Worm (Caenorhabditis elegans): ENCODE measurements around the gene D2045.8.
A peak's percentile ranks its signal among the peaks of the same experiment; 100 is the strongest.

Gene D2045.8

DNA sequence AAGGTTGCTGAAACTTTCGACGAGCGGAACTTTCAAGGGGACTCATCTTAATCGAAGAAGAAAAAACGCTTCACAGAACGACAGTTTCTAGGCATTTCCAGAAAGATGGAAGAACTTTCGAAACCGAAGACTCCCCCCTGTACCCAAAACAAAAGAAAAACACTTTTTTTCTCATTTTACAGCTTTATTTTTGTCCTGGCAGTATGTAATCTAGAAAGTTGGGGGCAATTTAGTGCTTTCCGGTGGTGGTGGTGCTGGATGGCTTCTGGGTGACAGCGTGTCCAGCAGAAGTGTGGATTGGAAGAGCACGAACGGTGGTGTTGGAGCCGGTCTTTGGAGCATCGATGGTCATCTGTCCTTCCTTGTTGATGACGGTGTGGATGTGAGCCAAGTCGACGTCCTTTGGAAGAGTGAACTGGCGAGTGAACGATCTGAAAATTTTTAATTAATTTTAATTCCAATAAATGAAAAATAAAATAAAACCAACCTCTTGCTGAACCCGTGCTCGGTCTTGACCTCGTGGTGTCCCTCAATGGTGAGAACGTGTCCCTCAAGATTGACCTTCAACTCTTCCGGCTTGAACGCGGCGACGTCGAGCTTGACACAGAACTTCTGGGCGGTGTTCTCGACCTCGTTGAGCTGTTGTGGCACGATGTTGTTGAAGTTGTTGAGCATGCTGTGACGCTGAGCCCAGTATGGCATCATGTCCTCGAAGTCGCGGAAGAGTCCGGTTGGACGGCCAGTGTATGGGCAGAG is 24.0 kb downstream of the D2045.8 start:
- TF ChIP-seq hlh-15 (tag; optimal IDR thresholded peaks at IDR 0.05): no peak
- TF ChIP-seq mec-3 (tag; optimal IDR thresholded peaks at IDR 0.05; ENCODE audit: borderline replicate concordance): no peak

DNA sequence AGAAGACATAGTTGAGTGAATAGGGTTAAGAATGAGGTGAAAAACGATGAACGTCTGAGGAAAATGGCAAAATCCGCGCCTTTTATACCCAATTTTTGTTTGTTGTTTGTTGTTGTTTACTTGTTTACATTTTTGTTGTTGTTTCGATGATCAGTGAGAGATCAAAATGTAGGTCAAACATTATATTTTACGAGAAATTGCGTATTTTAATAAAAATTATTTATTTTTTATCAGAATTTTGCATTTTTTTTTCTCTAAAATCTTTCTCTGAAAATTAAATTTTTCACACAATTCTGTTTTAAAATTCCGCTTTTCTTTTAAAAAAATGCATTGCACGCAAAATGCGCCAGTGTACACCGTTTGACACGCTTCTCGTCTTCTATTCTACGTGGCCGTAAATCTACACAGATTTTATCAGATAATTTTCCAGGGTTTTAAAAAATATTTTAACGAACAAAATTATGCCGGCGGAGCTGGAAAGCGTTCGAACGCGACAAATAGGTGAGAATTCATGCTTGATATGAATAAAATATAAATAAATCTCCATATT is 24.7 kb downstream of the D2045.8 start, which contains the start of the genes sip-1 and sly-1:
Gene sip-1, minus strand, starts transcription at position 103 of the 550 bp plus-strand sequence.
Gene sly-1, plus strand, starts transcription at position 360 of the 550 bp plus-strand sequence.
- peak; percentile 65 for TF ChIP-seq nfya-1 (tag; optimal IDR thresholded peaks at IDR 0.05)
- TF ChIP-seq unc-86 (tag; optimal IDR thresholded peaks at IDR 0.05): no peak
- TF ChIP-seq unc-55 (GFP tag; optimal IDR thresholded peaks at IDR 0.05): peak; percentile 53
- TF ChIP-seq hlh-30 (tag; optimal IDR thresholded peaks at IDR 0.05; ENCODE audit: insufficient read depth): no peak
- TF ChIP-seq pax-1 (tag; optimal IDR thresholded peaks at IDR 0.05): peak; percentile 11

DNA sequence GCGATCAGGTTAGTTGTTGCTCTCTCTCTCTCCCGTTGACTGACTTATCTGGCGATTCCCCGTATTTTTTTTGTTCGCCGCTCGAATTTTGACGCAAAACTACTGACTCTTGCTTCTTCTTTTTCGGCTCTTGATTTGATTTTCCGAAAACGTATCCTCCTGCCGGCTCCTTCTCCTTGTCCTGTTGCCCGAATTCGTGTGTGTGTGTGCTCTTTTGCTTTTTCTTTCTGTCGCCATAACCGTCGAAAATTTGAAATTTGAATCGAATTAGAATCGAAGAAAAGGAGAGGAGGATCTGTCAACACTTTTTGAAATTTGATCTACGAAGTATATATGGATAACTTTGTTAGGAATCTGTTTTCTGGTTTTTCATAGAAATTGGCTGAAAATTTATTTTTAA is 30.5 kb downstream of the D2045.8 start:
- TF ChIP-seq ama-1 (optimal IDR thresholded peaks at IDR 0.05) (no peak), unc-42 (tag; optimal IDR thresholded peaks at IDR 0.05) (peak; percentile 75)

DNA sequence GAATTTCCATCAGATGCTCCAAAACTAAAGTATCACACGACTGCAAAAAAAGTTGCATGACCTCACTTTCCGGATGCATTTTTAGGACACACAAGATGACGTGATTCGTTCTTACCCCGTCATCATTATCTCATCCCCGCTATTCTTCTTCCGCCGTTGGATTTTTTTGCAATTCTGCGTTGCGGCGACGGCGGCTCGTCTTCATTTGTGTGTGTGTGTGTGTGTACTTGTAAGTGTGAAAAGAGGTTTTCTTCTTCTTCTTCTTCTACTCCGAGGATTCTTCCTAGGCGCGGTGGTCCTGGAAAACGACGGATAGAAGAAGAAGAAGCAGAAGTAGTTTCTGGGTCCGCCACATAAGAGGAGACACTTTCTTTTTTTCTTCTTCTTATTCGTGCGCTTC is 33.7 kb downstream of the D2045.8 start:
- TF ChIP-seq madf-2 (tag; optimal IDR thresholded peaks at IDR 0.05): no peak
- no peak for TF ChIP-seq unc-55 (GFP tag; optimal IDR thresholded peaks at IDR 0.05)
- no peak for TF ChIP-seq sox-4 (tag; optimal IDR thresholded peaks at IDR 0.05)
- TF ChIP-seq pax-1 (tag; optimal IDR thresholded peaks at IDR 0.05): no peak
- no peak for TF ChIP-seq dve-1 (tag; optimal IDR thresholded peaks at IDR 0.05)
- TF ChIP-seq ceh-48 (tag; optimal IDR thresholded peaks at IDR 0.05): no peak
- no peak for TF ChIP-seq ceh-2 (tag; optimal IDR thresholded peaks at IDR 0.05)
- no peak for TF ChIP-seq hlh-13 (GFP tag; optimal IDR thresholded peaks at IDR 0.05)
- no peak for TF ChIP-seq tbx-7 (tag; optimal IDR thresholded peaks at IDR 0.05)

DNA sequence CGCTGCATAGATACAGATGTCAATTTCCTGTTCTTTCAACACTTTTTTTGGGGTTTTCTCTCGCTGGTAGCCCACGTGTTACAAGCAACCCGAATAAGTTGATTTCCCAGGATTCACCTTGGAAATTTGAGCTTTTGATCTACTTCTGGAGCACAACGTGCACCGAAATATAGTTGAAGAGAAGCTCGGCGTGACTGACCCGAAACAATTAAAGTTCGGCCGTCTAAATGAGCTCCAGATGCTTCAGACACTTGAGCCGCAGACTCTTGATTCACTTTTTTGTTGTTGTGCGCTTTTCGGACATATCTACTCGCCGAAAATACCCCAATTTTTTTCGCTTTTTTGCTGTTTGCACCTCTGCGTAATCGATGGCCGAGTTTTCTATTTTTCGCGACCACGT is 36.8 kb downstream of the D2045.8 start:
- TF ChIP-seq ama-1 (optimal IDR thresholded peaks at IDR 0.05) (no peak), syd-9 (tag; optimal IDR thresholded peaks at IDR 0.05) (no peak), ceh-9 (tag; optimal IDR thresholded peaks at IDR 0.05) (no peak), unc-86 (tag; optimal IDR thresholded peaks at IDR 0.05) (no peak), K02D7.2 (tag; optimal IDR thresholded peaks at IDR 0.05) (no peak), ceh-2 (tag; optimal IDR thresholded peaks at IDR 0.05) (no peak), ahr-1 (tag; optimal IDR thresholded peaks at IDR 0.05) (no peak), sox-2 (GFP tag; IDR thresholded peaks at IDR 0.05) (no peak), pax-1 (tag; optimal IDR thresholded peaks at IDR 0.05) (no peak), tbx-7 (tag; optimal IDR thresholded peaks at IDR 0.05) (no peak), hlh-15 (tag; optimal IDR thresholded peaks at IDR 0.05) (no peak), ceh-14 (tag; optimal IDR thresholded peaks at IDR 0.05) (no peak), ceh-6 (GFP tag; optimal IDR thresholded peaks at IDR 0.05) (no peak), mec-3 (tag; optimal IDR thresholded peaks at IDR 0.05; ENCODE audit: borderline replicate concordance) (no peak), pha-2 (tag; optimal IDR thresholded peaks at IDR 0.05) (no peak), ttx-3 (tag; optimal IDR thresholded peaks at IDR 0.05) (no peak), hlh-30 (tag; optimal IDR thresholded peaks at IDR 0.05; ENCODE audit: insufficient read depth) (no peak), ceh-48 (tag; optimal IDR thresholded peaks at IDR 0.05) (no peak), hlh-6 (tag; optimal IDR thresholded peaks at IDR 0.05) (no peak)

DNA sequence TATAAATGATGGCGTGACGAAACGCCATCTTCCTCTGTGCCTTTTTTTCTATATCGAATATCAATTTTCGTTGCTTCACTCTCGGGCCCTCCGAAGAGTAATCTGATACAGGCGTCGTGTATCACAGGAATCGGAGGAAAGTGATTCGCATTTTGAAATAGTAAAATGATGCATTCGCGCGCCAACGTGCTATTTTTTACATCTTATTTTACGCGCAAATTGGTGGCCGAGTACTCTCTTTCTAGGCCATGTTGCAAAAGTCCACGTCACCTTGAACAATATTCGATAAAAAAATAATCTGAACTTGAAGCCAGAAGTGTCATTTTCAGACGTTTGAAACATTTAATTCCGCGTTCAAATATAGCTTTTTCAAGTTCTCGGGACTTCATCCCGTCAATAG is 37.5 kb downstream of the D2045.8 start:
- TF ChIP-seq unc-55 (GFP tag; optimal IDR thresholded peaks at IDR 0.05) (no peak), ceh-34 (tag; optimal IDR thresholded peaks at IDR 0.05) (peak; percentile 43), elt-4 (tag; optimal IDR thresholded peaks at IDR 0.05) (no peak)
